Fruit fly (Drosophila melanogaster): ENCODE measurements around the gene LManII.

DNA sequence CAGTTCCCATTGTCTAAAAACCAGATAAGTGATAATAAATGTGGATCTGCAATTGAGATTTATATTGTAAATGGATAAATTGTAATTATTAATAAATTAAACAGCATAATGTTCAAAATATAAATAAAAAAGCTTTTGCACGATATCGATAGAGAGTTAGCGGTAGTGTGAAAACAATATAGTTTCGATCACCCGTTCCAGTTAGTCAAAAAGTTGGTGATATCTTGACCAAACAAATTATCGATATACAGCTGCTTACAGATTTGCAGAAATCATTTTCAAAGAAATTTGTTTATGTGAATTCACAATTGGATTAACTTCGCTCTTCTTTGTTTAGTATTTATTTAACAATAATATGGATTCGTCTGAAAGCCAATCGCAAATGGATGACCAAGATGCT, 18.3 kb upstream of the LManII start, which contains the start of gene Nse4:
- TF ChIP-seq trh (GFP tag; optimal IDR thresholded peaks at IDR 0.05), result no peak
- TF ChIP-seq Deaf1 (tag; optimal IDR thresholded peaks at IDR 0.05), result no peak
- no peak for TF ChIP-seq al (GFP tag; IDR thresholded peaks at IDR 0.05)
- no peak for TF ChIP-seq CG18764 (GFP tag; optimal IDR thresholded peaks at IDR 0.05)
- peak; percentile 15 for TF ChIP-seq zen (tag; optimal IDR thresholded peaks at IDR 0.05)
- peak; percentile 37 for TF ChIP-seq trem (tag; optimal IDR thresholded peaks at IDR 0.05)
- TF ChIP-seq CG2712 (tag; optimal IDR thresholded peaks at IDR 0.05), result peak; percentile 23

All from whole organism, embryonic.